Worm (Caenorhabditis elegans): ENCODE results near the gene nhr-124.

DNA sequence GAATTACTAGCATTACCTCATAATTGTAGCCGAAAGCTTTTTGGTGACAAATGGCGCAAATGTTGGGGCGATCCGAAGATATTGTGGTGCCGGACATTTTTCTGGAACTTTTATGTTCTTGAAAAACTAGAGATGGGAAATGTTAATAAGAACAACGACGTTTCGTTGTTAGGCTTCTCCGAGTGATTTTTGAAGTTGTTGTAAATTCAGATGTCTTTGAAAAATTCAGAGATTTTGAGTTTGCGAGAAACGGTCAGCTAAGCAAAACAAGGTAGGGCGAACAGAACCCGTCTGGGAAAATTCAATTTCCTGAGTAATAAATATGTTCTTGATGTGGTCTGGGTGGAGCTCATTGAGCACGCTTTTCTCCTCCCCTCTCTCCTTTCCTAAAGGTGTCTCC, at the start of gene nhr-124:
- TF ChIP-seq him-1 (tag; optimal IDR thresholded peaks at IDR 0.05) (no peak), W03F9.2 (tag; optimal IDR thresholded peaks at IDR 0.05) (no peak), dao-5 (tag; optimal IDR thresholded peaks at IDR 0.05) (no peak)
